Fruit fly (Drosophila melanogaster): Measurements from ENCODE around the gene CG33641.

DNA sequence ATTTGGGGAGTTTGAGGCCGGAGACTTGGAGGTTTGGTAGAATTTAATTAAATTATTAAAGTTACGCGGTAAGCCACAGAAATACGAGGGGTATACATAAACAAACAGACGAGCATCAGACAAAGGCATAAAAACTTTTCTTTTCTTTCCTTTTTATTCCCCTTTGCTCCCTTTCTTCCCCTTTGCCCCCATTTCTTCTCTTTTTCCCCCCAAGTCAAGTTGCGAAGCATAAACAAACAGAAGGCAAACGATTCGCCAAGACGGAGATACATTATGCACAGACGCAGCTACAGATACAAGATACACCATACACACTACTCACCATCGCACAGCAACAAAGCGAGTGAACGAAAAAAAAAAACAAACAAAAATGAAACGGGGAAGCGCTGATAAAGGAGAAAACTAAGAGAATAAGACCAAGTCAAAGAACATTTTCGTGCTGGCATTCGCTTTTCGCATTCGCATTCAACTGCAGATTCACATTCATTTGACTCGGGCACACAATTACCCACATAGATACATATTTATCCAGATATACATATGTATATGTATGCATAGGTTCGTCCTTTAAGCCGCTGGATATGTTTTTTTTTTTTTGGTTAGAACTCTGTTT, 25.8 kb downstream of the CG33641 start:
- TF ChIP-seq pan (optimal IDR thresholded peaks at IDR 0.05) (no peak), psq (optimal IDR thresholded peaks at IDR 0.05) (no peak), Dll (optimal IDR thresholded peaks at IDR 0.05) (no peak), CG8478 (optimal IDR thresholded peaks at IDR 0.05) (no peak)
